Fruit fly (Drosophila melanogaster) whole organism, prepupa: ENCODE measurements around the gene CG34162.

ENCODE experiments used
- CG11762 ChIP-seq: fragments of 200-800 bp; sonication (Bioruptor generic); optimal IDR thresholded peaks from 3 replicates; lab custom pipeline; 2016; ENCODE audit warnings: missing biosample characterization, missing genetic modification characterization; ENCODE audit not compliant: insufficient read depth
- CG15336 ChIP-seq: fragments of 200-800 bp; sonication (Bioruptor generic); IDR thresholded peaks from 2 replicates; pipeline ENCODE4 v1.3.6; 2022; ENCODE audit warnings: missing biosample characterization, missing genetic modification characterization
- CG3032 ChIP-seq: fragments of 200-800 bp; optimal IDR thresholded peaks from 2 replicates; lab custom pipeline; 2019; ENCODE audit warnings: missing biosample characterization, mild to moderate bottlenecking, missing genetic modification characterization, moderate library complexity
- CG6854 ChIP-seq: fragments of 200-800 bp; sonication (Bioruptor generic); optimal IDR thresholded peaks from 2 replicates; lab custom pipeline; 2017; ENCODE audit warnings: missing biosample characterization, mild to moderate bottlenecking, missing genetic modification characterization
- CG8632 ChIP-seq: fragments of 200-800 bp; sonication (Bioruptor generic); optimal IDR thresholded peaks from 3 replicates; lab custom pipeline; 2016; ENCODE audit warnings: missing biosample characterization, missing genetic modification characterization
- OdsH ChIP-seq: fragments of 200-800 bp; sonication (Bioruptor generic); optimal IDR thresholded peaks from 3 replicates; lab custom pipeline; 2016; ENCODE audit warnings: missing biosample characterization, missing genetic modification characterization
- Smox ChIP-seq: fragments of 200-800 bp; sonication (Bioruptor generic); optimal IDR thresholded peaks from 3 replicates; lab custom pipeline; 2016; ENCODE audit warnings: missing biosample characterization, missing genetic modification characterization
- achi ChIP-seq: fragments of 200-800 bp; sonication (Bioruptor generic); optimal IDR thresholded peaks from 3 replicates; lab custom pipeline; 2016; ENCODE audit warnings: missing biosample characterization, missing genetic modification characterization
- fd59A ChIP-seq: fragments of 200-800 bp; sonication (Bioruptor generic); optimal IDR thresholded peaks from 2 replicates; lab custom pipeline; 2017; ENCODE audit warnings: missing biosample characterization, mild to moderate bottlenecking, missing genetic modification characterization, missing genetic modification reagents
- fd85E ChIP-seq: fragments of 200-800 bp; sonication (Bioruptor generic); optimal IDR thresholded peaks from 3 replicates; lab custom pipeline; 2016; ENCODE audit warnings: missing biosample characterization, missing genetic modification characterization

DNA sequence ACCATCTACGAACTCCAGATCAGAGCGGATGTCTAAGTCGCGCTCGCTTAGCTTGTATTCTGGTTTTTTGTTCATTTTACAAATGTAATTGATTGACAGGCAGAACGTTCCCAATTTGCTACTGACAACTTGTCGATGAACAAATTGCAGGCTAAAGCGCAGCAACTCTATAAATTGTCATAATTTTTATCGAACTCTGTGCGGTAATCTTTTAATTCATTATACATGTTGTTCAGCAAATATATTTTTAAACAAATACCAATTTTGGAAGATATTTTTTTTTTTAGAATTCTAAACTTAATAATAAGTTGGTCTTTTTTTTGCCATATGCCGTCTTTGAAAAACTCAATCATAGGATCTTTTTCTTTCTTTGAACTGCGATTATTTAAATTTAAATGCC is 10.4 kb upstream of the CG34162 start, which contains the start of gene CG14930:
- TF ChIP-seq achi: no peak
- no peak for TF ChIP-seq fd85E (GFP tag; lab: Kevin White, UChicago)
- no peak for TF ChIP-seq OdsH (GFP tag; lab: Kevin White, UChicago)
- no peak for TF ChIP-seq CG6854 (GFP tag; lab: Kevin White, UChicago)
- TF ChIP-seq Smox (GFP tag; lab: Kevin White, UChicago): no peak
- TF ChIP-seq CG8632 (GFP tag; lab: Kevin White, UChicago): no peak
- TF ChIP-seq CG15336 (GFP tag; lab: Robert Waterston, UW): no peak
- no peak for TF ChIP-seq fd59A
- no peak for TF ChIP-seq CG11762 (GFP tag; lab: Kevin White, UChicago)
- TF ChIP-seq CG3032 (tag; lab: Kevin White, UChicago): no peak
